Fruit fly (Drosophila melanogaster) whole organism, embryonic: Measurements from ENCODE around the gene CG32985.

Source experiments
- Atf6 ChIP-seq: fragments of 200-800 bp; sonication (Bioruptor generic); IDR thresholded peaks from 2 replicates; pipeline ENCODE4 v1.3.6; 2022; ENCODE audit warnings: missing biosample characterization, missing genetic modification characterization
- Blimp-1 ChIP-seq: fragments of 200-800 bp; sonication (Bioruptor generic); optimal IDR thresholded peaks from 3 replicates; lab custom pipeline; 2018; ENCODE audit warnings: missing biosample characterization, missing genetic modification characterization, mild to moderate bottlenecking, moderate library complexity, missing genetic modification reagents
- C15 ChIP-seq: fragments of 200-800 bp; sonication (Bioruptor generic); IDR thresholded peaks from 3 replicates; pipeline ENCODE4 v1.3.6; 2022; ENCODE audit warnings: missing biosample characterization, missing genetic modification characterization
- CG10979 ChIP-seq: fragments of 200-800 bp; sonication (Bioruptor generic); optimal IDR thresholded peaks from 2 replicates; lab custom pipeline; 2018; ENCODE audit warnings: missing biosample characterization, mild to moderate bottlenecking, missing genetic modification characterization, moderate library complexity
- CG11085 ChIP-seq: fragments of 200-800 bp; sonication (Bioruptor generic); IDR thresholded peaks from 2 replicates; pipeline ENCODE4 v1.3.6; 2022; ENCODE audit warnings: missing biosample characterization, missing genetic modification characterization
- CG11695 ChIP-seq: fragments of 200-800 bp; sonication (Bioruptor generic); IDR thresholded peaks from 3 replicates; pipeline ENCODE4 v1.3.6; 2022; ENCODE audit warnings: missing biosample characterization, missing genetic modification characterization
- CG1233 ChIP-seq: fragments of 200-800 bp; sonication (Bioruptor generic); optimal IDR thresholded peaks from 4 replicates; lab custom pipeline; 2018; ENCODE audit warnings: missing biosample characterization, mild to moderate bottlenecking, missing genetic modification characterization
- CG13123 ChIP-seq: fragments of 200-800 bp; sonication (Bioruptor generic); optimal IDR thresholded peaks from 2 replicates; lab custom pipeline; 2016; ENCODE audit warnings: missing biosample characterization, missing genetic modification characterization
- CG14050 ChIP-seq: fragments of 200-800 bp; sonication (Bioruptor generic); IDR thresholded peaks from 3 replicates; pipeline ENCODE4 v1.3.6; 2022; ENCODE audit warnings: missing biosample characterization, missing genetic modification characterization
- CG15696 ChIP-seq: fragments of 200-800 bp; sonication (Bioruptor generic); optimal IDR thresholded peaks from 2 replicates; lab custom pipeline; 2019; ENCODE audit warnings: missing biosample characterization, mild to moderate bottlenecking, missing genetic modification characterization, moderate library complexity
- CG16779 ChIP-seq: fragments of 200-800 bp; sonication (Bioruptor generic); IDR thresholded peaks from 2 replicates; pipeline ENCODE4 v1.3.6; 2022; ENCODE audit warnings: missing biosample characterization, missing genetic modification characterization
- CG31365 ChIP-seq: fragments of 200-800 bp; sonication (Bioruptor generic); optimal IDR thresholded peaks from 2 replicates; lab custom pipeline; 2018; ENCODE audit warnings: missing biosample characterization, mild to moderate bottlenecking, missing genetic modification characterization
- CG31441 ChIP-seq: fragments of 200-800 bp; sonication (Bioruptor generic); IDR thresholded peaks from 2 replicates; pipeline ENCODE4 v1.3.6; 2022; ENCODE audit warnings: missing biosample characterization, missing genetic modification characterization
- CG34376 ChIP-seq: fragments of 200-800 bp; sonication (Bioruptor generic); optimal IDR thresholded peaks from 2 replicates; lab custom pipeline; 2018; ENCODE audit warnings: missing biosample characterization, mild to moderate bottlenecking, missing genetic modification characterization
- CG34422 ChIP-seq: fragments of 200-800 bp; sonication (Bioruptor generic); IDR thresholded peaks from 3 replicates; pipeline ENCODE4 v1.3.6; 2022; ENCODE audit warnings: missing biosample characterization, missing genetic modification characterization
- CG6654 ChIP-seq: fragments of 200-800 bp; sonication (Bioruptor generic); optimal IDR thresholded peaks from 2 replicates; lab custom pipeline; 2017; ENCODE audit warnings: missing biosample characterization, mild to moderate bottlenecking, missing genetic modification characterization
- CG6791 ChIP-seq: fragments of 200-800 bp; sonication (Bioruptor generic); IDR thresholded peaks from 3 replicates; pipeline ENCODE4 v1.3.6; 2022; ENCODE audit warnings: missing biosample characterization, missing genetic modification characterization; ENCODE audit not compliant: partially characterized antibody
- CG7271 ChIP-seq: fragments of 200-800 bp; sonication (Bioruptor generic); optimal IDR thresholded peaks from 2 replicates; lab custom pipeline; 2018; ENCODE audit warnings: missing biosample characterization, mild to moderate bottlenecking, missing genetic modification characterization, moderate library complexity
- CG7556 ChIP-seq: fragments of 200-800 bp; sonication (Bioruptor generic); optimal IDR thresholded peaks from 2 replicates; lab custom pipeline; 2017; ENCODE audit warnings: missing biosample characterization, mild to moderate bottlenecking, missing genetic modification characterization
- CG9437 ChIP-seq: fragments of 200-800 bp; sonication (Bioruptor generic); optimal IDR thresholded peaks from 2 replicates; lab custom pipeline; 2018; ENCODE audit warnings: missing biosample characterization, mild to moderate bottlenecking, missing genetic modification characterization
- CG9727 ChIP-seq: fragments of 200-800 bp; sonication (Bioruptor generic); optimal IDR thresholded peaks from 3 replicates; lab custom pipeline; 2017; ENCODE audit warnings: missing biosample characterization, mild to moderate bottlenecking, missing genetic modification characterization
- Chrac-16 ChIP-seq: fragments of 200-800 bp; sonication (Bioruptor generic); optimal IDR thresholded peaks from 3 replicates; lab custom pipeline; 2016; ENCODE audit warnings: missing biosample characterization, missing genetic modification characterization
- Drgx ChIP-seq: fragments of 200-800 bp; sonication (Bioruptor generic); IDR thresholded peaks from 2 replicates; pipeline ENCODE4 v1.3.6; 2022; ENCODE audit warnings: missing biosample characterization, missing genetic modification characterization
- Ets65A ChIP-seq: fragments of 200-800 bp; sonication (Bioruptor generic); peaks from one replicate; lab custom pipeline; 2016; ENCODE audit warnings: missing biosample characterization, missing genetic modification characterization
- HLH3B ChIP-seq: fragments of 200-800 bp; sonication (Bioruptor generic); IDR thresholded peaks from 2 replicates; pipeline ENCODE4 v1.3.6; 2022; ENCODE audit warnings: missing biosample characterization, missing genetic modification characterization
- Med ChIP-seq: fragments of 200-800 bp; sonication (Bioruptor generic); peaks from one replicate; lab custom pipeline; 2016; ENCODE audit warnings: missing biosample characterization, missing genetic modification characterization, mild to moderate bottlenecking, inconsistent platforms, moderate library complexity
- Meics ChIP-seq: fragments of 200-800 bp; sonication (Bioruptor generic); optimal IDR thresholded peaks from 2 replicates; lab custom pipeline; 2017; ENCODE audit warnings: missing biosample characterization, mild to moderate bottlenecking, missing genetic modification characterization
- Side ChIP-seq: fragments of 200-800 bp; sonication (Bioruptor generic); optimal IDR thresholded peaks from 2 replicates; lab custom pipeline; 2016; ENCODE audit warnings: missing biosample characterization, missing genetic modification characterization
- Sin3A ChIP-seq: fragments of >200 bp; optimal IDR thresholded peaks from 2 replicates; lab custom pipeline; 2018
- Xrp1 ChIP-seq: fragments of 200-800 bp; sonication (Bioruptor generic); IDR thresholded peaks from 2 replicates; pipeline ENCODE4 v1.3.6; 2022; ENCODE audit warnings: missing biosample characterization, missing genetic modification characterization
- bsh ChIP-seq, 2 experiments: fragments of 200-800 bp; sonication (Bioruptor generic); optimal IDR thresholded peaks; 2 replicates each; lab custom pipeline; 2017 to 2018; ENCODE audit warnings: mild to moderate bottlenecking in 2 of 2, missing biosample characterization in 2 of 2, missing genetic modification characterization in 2 of 2, moderate library complexity in 1 of 2
- eve ChIP-seq, 2 experiments: fragments of >200 bp; optimal IDR thresholded peaks; 2 replicates each; lab custom pipeline; 2017; ENCODE audit warnings: missing biosample characterization in 2 of 2, missing genetic modification characterization in 2 of 2
- nmo ChIP-seq: fragments of 200-800 bp; sonication (Bioruptor generic); optimal IDR thresholded peaks from 2 replicates; lab custom pipeline; 2018; ENCODE audit warnings: missing biosample characterization, mild to moderate bottlenecking, missing genetic modification characterization, moderate library complexity
- oc ChIP-seq: fragments of 200-800 bp; sonication (Bioruptor generic); optimal IDR thresholded peaks from 2 replicates; lab custom pipeline; 2018; ENCODE audit warnings: missing biosample characterization, mild to moderate bottlenecking, missing genetic modification characterization, moderate library complexity
- phol ChIP-seq: fragments of 200-800 bp; sonication (Bioruptor generic); optimal IDR thresholded peaks from 3 replicates; lab custom pipeline; 2018; ENCODE audit warnings: missing biosample characterization, mild to moderate bottlenecking, missing genetic modification characterization, moderate library complexity
- prd ChIP-seq, 3 experiments: fragments of >200 bp in 2 of 3; fragments of 200-800 bp in 1 of 3; sonication (Bioruptor generic) in 1 of 3; optimal IDR thresholded peaks in 2 of 3; IDR thresholded peaks in 1 of 3; 2 replicates in 2 of 3; 3 replicates in 1 of 3; pipeline versions ENCODE4 v1.3.6 to Lab custom; 2017 to 2022; ENCODE audit warnings: missing biosample characterization in 1 of 3, missing genetic modification characterization in 1 of 3
- row ChIP-seq: fragments of 200-800 bp; sonication (Bioruptor generic); IDR thresholded peaks from 3 replicates; pipeline ENCODE4 v1.3.6; 2022; ENCODE audit warnings: missing biosample characterization, missing genetic modification characterization
- sens ChIP-seq: fragments of 200-800 bp; sonication (Bioruptor generic); peaks from one replicate; lab custom pipeline; 2016; ENCODE audit warnings: missing biosample characterization, missing genetic modification characterization
- sr ChIP-seq: fragments of 200-800 bp; sonication (Bioruptor generic); IDR thresholded peaks from 3 replicates; pipeline ENCODE4 v1.3.6; 2022; ENCODE audit warnings: missing biosample characterization, missing genetic modification characterization
- tio ChIP-seq: fragments of 200-800 bp; sonication (Bioruptor generic); optimal IDR thresholded peaks from 2 replicates; lab custom pipeline; 2017; ENCODE audit warnings: missing biosample characterization, missing genetic modification characterization, inconsistent platforms
- ttk ChIP-seq: fragments of 200-800 bp; sonication (Bioruptor generic); IDR thresholded peaks from 2 replicates; pipeline ENCODE4 v2.1.2; 2022; ENCODE audit warnings: missing biosample characterization, missing genetic modification characterization
- vfl ChIP-seq: fragments of 200-800 bp; sonication (Bioruptor generic); optimal IDR thresholded peaks from 2 replicates; lab custom pipeline; 2016; ENCODE audit warnings: missing biosample characterization, missing genetic modification characterization
- zen ChIP-seq: fragments of 200-800 bp; sonication (Bioruptor generic); optimal IDR thresholded peaks from 3 replicates; lab custom pipeline; 2018; ENCODE audit warnings: missing biosample characterization, mild to moderate bottlenecking, missing genetic modification characterization, moderate library complexity

The CG32985 gene

dm6 chr2L:8920294-8920693 is 42.0 kb upstream of the CG32985 start (continued):
- TF ChIP-seq CG6654 (GFP tag; lab: Kevin White, UChicago), result no peak
- TF ChIP-seq Sin3A (lab: Kevin White, UChicago), result no peak
- no peak for TF ChIP-seq CG1233 (GFP tag; lab: Kevin White, UChicago)

dm6 chr2L:8921934-8922333 is 40.4 kb upstream of the CG32985 start:
- TF ChIP-seq Ets65A (GFP tag; lab: Kevin White, UChicago), result peak; percentile 5
- TF ChIP-seq Drgx, result peak; percentile 54; the same call in 1 of the 2 replicates
- TF ChIP-seq CG6791 (GFP tag; lab: Robert Waterston, UW), result no peak
- TF ChIP-seq, all 482 proteins: peak for 2

- TF ChIP-seq CG34376 (GFP tag; lab: Kevin White, UChicago) (no peak), CG16779 (GFP tag; lab: Robert Waterston, UW) (no peak), CG31365 (no peak), bsh (GFP tag; optimal IDR thresholded peaks at IDR 0.05; lab: Kevin White, UChicago) (no peak), HLH3B (no peak), Med (GFP tag; lab: Kevin White, UChicago) (no peak), CG34422 (GFP tag; lab: Robert Waterston, UW) (no peak), oc (tag; lab: Kevin White, UChicago) (no peak), CG14050 (GFP tag; lab: Robert Waterston, UW) (no peak), row (0 out of 3 replicates have a peak, but pooled peaks have one; percentile 7), CG11695 (GFP tag; lab: Robert Waterston, UW) (no peak), Atf6 (GFP tag; lab: Robert Waterston, UW) (no peak), Blimp-1 (peak; percentile 37), Chrac-16 (no peak), CG11085 (GFP tag; lab: Robert Waterston, UW) (no peak), Xrp1 (GFP tag; lab: Robert Waterston, UW) (0 out of 2 replicates have a peak, but pooled peaks have one; percentile 16), Drgx (peak; percentile 50), phol (tag; lab: Kevin White, UChicago) (peak; percentile 10), CG9727 (GFP tag; lab: Kevin White, UChicago) (peak; percentile 12), nmo (GFP tag; lab: Kevin White, UChicago) (peak; percentile 25), eve (GFP tag; optimal IDR thresholded peaks at IDR 0.05; lab: Kevin White, UChicago) (no peak), Side (GFP tag; lab: Kevin White, UChicago) (no peak), CG10979 (tag; lab: Kevin White, UChicago) (no peak), ttk (no peak), Ets65A (GFP tag; lab: Kevin White, UChicago) (no peak), CG13123 (GFP tag; lab: Kevin White, UChicago) (no peak), CG7556 (no peak), CG15696 (tag; lab: Kevin White, UChicago) (peak; percentile 21), tio (no peak), C15 (GFP tag; lab: Robert Waterston, UW) (no peak), vfl (no peak)
These were observed 38.9 kb upstream of the CG32985 start for dm6 chr2L:8923405-8923804.

- TF ChIP-seq CG31441 (GFP tag; lab: Robert Waterston, UW) (no peak), sr (GFP tag; lab: Robert Waterston, UW) (0 out of 3 replicates have a peak, but pooled peaks have one; percentile 41), zen (tag; lab: Kevin White, UChicago) (no peak), CG9437 (peak; percentile 78), sens (GFP tag; lab: Kevin White, UChicago) (peak; percentile 9), Meics (GFP tag; lab: Kevin White, UChicago) (peak; percentile 75), CG7271 (tag; lab: Kevin White, UChicago) (no peak), prd (optimal IDR thresholded peaks at IDR 0.05; lab: Kevin White, UChicago) (no peak), prd (GFP tag; IDR thresholded peaks at IDR 0.05; lab: Robert Waterston, UW) (no peak)
These were observed 31.2 kb upstream of the CG32985 start for dm6 chr2L:8931176-8931575.
